Worm (Caenorhabditis elegans): ENCODE results near the gene K02E10.6.

- TF ChIP-seq him-1 (tag; optimal IDR thresholded peaks at IDR 0.05), result no peak
- TF ChIP-seq W03F9.2 (tag; optimal IDR thresholded peaks at IDR 0.05), result no peak
These were observed 47.2 kb downstream of the K02E10.6 start for ce11 chrX:2435353-2435752.
